Worm (Caenorhabditis elegans) whole organism, L2 larva: Measurements from ENCODE around the gene ctsa-3.1.

ENCODE experiments used
- C34F6.9 ChIP-seq: fragments of 150-350 bp; optimal IDR thresholded peaks from 2 replicates; lab custom pipeline; 2014; ENCODE audit warnings: missing biosample characterization, missing genetic modification characterization
- R02D3.7 ChIP-seq: fragments of 150-350 bp; optimal IDR thresholded peaks from 2 replicates; lab custom pipeline; 2014; ENCODE audit warnings: missing biosample characterization, missing genetic modification characterization
- ama-1 ChIP-seq: fragments of 150-350 bp; optimal IDR thresholded peaks from 2 replicates; lab custom pipeline; 2018; ENCODE audit warnings: inconsistent platforms
- blmp-1 ChIP-seq: sonication (generic microtip); optimal IDR thresholded peaks from 2 replicates; lab custom pipeline; 2017; ENCODE audit warnings: missing genetic modification characterization, mild to moderate bottlenecking, missing compliant biosample characterization, antibody characterized with exemption, moderate library complexity; ENCODE audit not compliant: insufficient read depth
- elt-1 ChIP-seq: fragments of 150-350 bp; optimal IDR thresholded peaks from 2 replicates; lab custom pipeline; 2014; ENCODE audit warnings: missing biosample characterization, missing genetic modification characterization
- lin-13 ChIP-seq: fragments of 150-350 bp; optimal IDR thresholded peaks from 2 replicates; lab custom pipeline; 2014; ENCODE audit warnings: missing biosample characterization, missing genetic modification reagents, missing genetic modification characterization
- mab-5 ChIP-seq: fragments of 150-350 bp; optimal IDR thresholded peaks from 2 replicates; lab custom pipeline; 2014; ENCODE audit warnings: missing biosample characterization, missing genetic modification characterization
- mbf-1 ChIP-seq: sonication (generic microtip); optimal IDR thresholded peaks from 2 replicates; lab custom pipeline; 2017; ENCODE audit warnings: missing biosample characterization, missing genetic modification characterization
- nhr-23 ChIP-seq: fragments of 150-350 bp; optimal IDR thresholded peaks from 2 replicates; lab custom pipeline; 2014; ENCODE audit warnings: missing biosample characterization, missing genetic modification reagents, missing genetic modification characterization
- nhr-25 ChIP-seq: fragments of 150-350 bp; sonication (generic microtip); optimal IDR thresholded peaks from 3 replicates; lab custom pipeline; 2014; ENCODE audit warnings: missing biosample characterization, missing genetic modification characterization
- skn-1 ChIP-seq: sonication (generic microtip); optimal IDR thresholded peaks from 2 replicates; lab custom pipeline; 2017; ENCODE audit warnings: missing biosample characterization, missing genetic modification characterization
- zag-1 ChIP-seq: fragments of 150-350 bp; optimal IDR thresholded peaks from 2 replicates; lab custom pipeline; 2014; ENCODE audit warnings: missing biosample characterization, missing genetic modification characterization
- ztf-11 ChIP-seq: sonication (generic microtip); optimal IDR thresholded peaks from 2 replicates; lab custom pipeline; 2017; ENCODE audit warnings: missing biosample characterization, missing genetic modification characterization

- TF ChIP-seq lin-13 (GFP tag; lab: Kevin White, UChicago) (no peak), mbf-1 (tag; lab: Kevin White, UChicago) (no peak), nhr-25 (tag; lab: Kevin White, UChicago) (no peak), mab-5 (tag; lab: Kevin White, UChicago) (no peak), elt-1 (tag; lab: Kevin White, UChicago) (no peak), ama-1 (lab: Kevin White, UChicago) (no peak), R02D3.7 (tag; lab: Kevin White, UChicago) (no peak), nhr-23 (no peak), zag-1 (tag; lab: Kevin White, UChicago) (no peak), blmp-1 (no peak), skn-1 (tag; lab: Kevin White, UChicago) (no peak), ztf-11 (tag; lab: Kevin White, UChicago) (no peak), C34F6.9 (tag; lab: Kevin White, UChicago) (no peak)
Measured at ce11 chrII:7186117-7186516, 46.5 kb upstream of the ctsa-3.1 start.
